Fruit fly (Drosophila melanogaster): ENCODE measurements around the gene CG8353.

Gene CG8353

DNA sequence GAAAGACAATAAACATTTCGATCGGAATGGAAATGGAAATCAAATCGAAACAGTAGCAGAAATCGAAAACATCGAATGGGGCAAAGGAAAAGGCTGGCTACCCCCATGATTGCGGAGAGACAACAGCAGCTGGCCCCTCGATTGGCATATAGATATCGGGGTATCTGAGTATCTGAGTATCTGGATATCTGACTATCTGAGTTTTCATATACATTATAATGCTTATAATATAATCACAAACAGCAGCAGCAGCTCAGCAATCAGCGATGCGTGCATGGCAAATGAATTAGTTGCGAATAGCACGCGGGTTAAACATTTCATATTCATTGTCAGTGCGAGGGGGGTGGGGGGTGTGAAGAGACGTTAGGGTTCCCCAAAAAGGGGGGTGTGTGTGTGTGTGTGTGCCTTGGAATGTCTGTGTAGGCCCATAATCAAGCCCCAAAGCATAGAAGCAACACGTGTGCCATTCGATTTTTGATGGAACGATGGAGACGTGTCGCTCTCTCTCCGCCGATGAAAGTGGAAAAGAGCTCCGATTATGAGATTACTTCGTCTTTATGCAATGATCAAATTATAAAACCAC lies 43.2 kb upstream of the CG8353 start:
- TF ChIP-seq scrt (GFP tag; optimal IDR thresholded peaks at IDR 0.05) (peak; percentile 22), CG13287 (GFP tag; IDR thresholded peaks at IDR 0.05; ENCODE audit: partially characterized antibody) (no peak), CHES-1-like (GFP tag; optimal IDR thresholded peaks at IDR 0.05) (no peak), cg (GFP tag; optimal IDR thresholded peaks at IDR 0.05) (peak; percentile 36), CG4820 (GFP tag; optimal IDR thresholded peaks at IDR 0.05) (no peak), Six4 (GFP tag; optimal IDR thresholded peaks at IDR 0.05) (no peak), Rfx (GFP tag; IDR thresholded peaks at IDR 0.05) (peak; percentile 19; the same call in 1 of the 2 replicates), ash1 (GFP tag; optimal IDR thresholded peaks at IDR 0.05) (no peak), sd (tag; optimal IDR thresholded peaks at IDR 0.05) (peak; percentile 93), dpn (GFP tag; optimal IDR thresholded peaks at IDR 0.05) (no peak), abd-A (tag; optimal IDR thresholded peaks at IDR 0.05) (peak; percentile 22), HLH3B (GFP tag; IDR thresholded peaks at IDR 0.05) (no peak), vvl (GFP tag; IDR thresholded peaks at IDR 0.05) (peak; percentile 42; the same call in 1 of the 2 replicates), CG31441 (GFP tag; IDR thresholded peaks at IDR 0.05) (no peak), CG7786 (GFP tag; optimal IDR thresholded peaks at IDR 0.05) (no peak), chinmo (GFP tag; IDR thresholded peaks at IDR 0.05; ENCODE audit: partially characterized antibody) (0 out of 4 replicates have a peak, but pooled peaks have one; percentile 26), CG16813 (GFP tag; IDR thresholded peaks at IDR 0.05; ENCODE audit: partially characterized antibody) (no peak), Camta (GFP tag; optimal IDR thresholded peaks at IDR 0.05) (no peak), rib (GFP tag; IDR thresholded peaks at IDR 0.05) (0 out of 2 replicates have a peak, but pooled peaks have one; percentile 35), mirr (GFP tag; optimal IDR thresholded peaks at IDR 0.05) (peak; percentile 30), Nf-YA (GFP tag; IDR thresholded peaks at IDR 0.05) (no peak), CG13894 (tag; optimal IDR thresholded peaks at IDR 0.05) (peak; percentile 93), Med (GFP tag) (peak; percentile 50), crol (GFP tag; IDR thresholded peaks at IDR 0.05) (peak; percentile 83), lola (GFP tag; optimal IDR thresholded peaks at IDR 0.05) (no peak), cwo (GFP tag; optimal IDR thresholded peaks at IDR 0.05) (peak; percentile 49), slbo (GFP tag; IDR thresholded peaks at IDR 0.05) (no peak), trem (tag; optimal IDR thresholded peaks at IDR 0.05) (no peak), CG6683 (GFP tag; optimal IDR thresholded peaks at IDR 0.05) (no peak), CG32532 (GFP tag; IDR thresholded peaks at IDR 0.05) (peak; percentile 43; the same call in 1 of the 2 replicates), CG12769 (tag; optimal IDR thresholded peaks at IDR 0.05) (peak; percentile 37)

DNA sequence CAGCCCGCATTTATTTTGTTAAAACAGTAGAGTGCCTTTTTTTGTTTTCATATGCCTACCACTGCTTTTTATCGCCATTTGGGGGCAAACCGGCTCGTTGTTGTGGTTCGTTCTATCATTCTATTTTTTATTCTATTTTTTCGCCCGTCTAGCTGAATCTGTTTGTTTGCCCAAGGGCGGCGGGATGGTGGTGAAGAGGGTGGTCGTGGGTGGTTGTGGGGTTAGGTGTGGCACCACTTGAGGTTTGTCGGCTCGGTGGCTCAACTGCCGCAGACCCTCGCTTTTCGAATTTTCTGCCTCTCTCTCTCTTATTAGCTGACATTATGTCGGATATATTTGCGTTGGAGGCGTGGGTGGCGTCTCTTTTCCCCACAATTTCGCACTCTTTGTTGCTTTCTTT lies 42.3 kb upstream of the CG8353 start:
- TF ChIP-seq gcm (GFP tag; optimal IDR thresholded peaks at IDR 0.05) (peak; percentile 79), D19A (tag; optimal IDR thresholded peaks at IDR 0.05) (no peak), B-H2 (GFP tag; optimal IDR thresholded peaks at IDR 0.05) (peak; percentile 2), sr (GFP tag; IDR thresholded peaks at IDR 0.05) (peak; percentile 79; the same call in 2 of the 3 replicates), mirr (GFP tag; optimal IDR thresholded peaks at IDR 0.05) (peak; percentile 37), Hr78 (GFP tag; optimal IDR thresholded peaks at IDR 0.05) (no peak), gfzf (GFP tag; optimal IDR thresholded peaks at IDR 0.05) (no peak), Mes4 (GFP tag; optimal IDR thresholded peaks at IDR 0.05) (no peak), Taf1 (GFP tag; IDR thresholded peaks at IDR 0.05) (no peak), Dbx (GFP tag; IDR thresholded peaks at IDR 0.05) (0 out of 3 replicates have a peak, but pooled peaks have one; percentile 29), CG10959 (GFP tag; IDR thresholded peaks at IDR 0.05) (no peak), CG6175 (GFP tag; IDR thresholded peaks at IDR 0.05) (peak; percentile 93), crol (GFP tag; IDR thresholded peaks at IDR 0.05) (peak; percentile 83), klu (GFP tag; IDR thresholded peaks at IDR 0.05) (peak; percentile 49), Sry-δ (GFP tag; optimal IDR thresholded peaks at IDR 0.05) (no peak), CG12391 (tag; optimal IDR thresholded peaks at IDR 0.05) (no peak), Med (GFP tag) (peak; percentile 78), CG10147 (GFP tag; optimal IDR thresholded peaks at IDR 0.05) (no peak), C15 (GFP tag; IDR thresholded peaks at IDR 0.05) (no peak), nerfin-2 (GFP tag; IDR thresholded peaks at IDR 0.05; ENCODE audit: partially characterized antibody) (no peak), CG13287 (GFP tag; IDR thresholded peaks at IDR 0.05; ENCODE audit: partially characterized antibody) (peak; percentile 23; the same call in 1 of the 2 replicates), NFAT (GFP tag; IDR thresholded peaks at IDR 0.05) (0 out of 2 replicates have a peak, but pooled peaks have one; percentile 8)

Measured in whole organism, embryonic.